Worm (Caenorhabditis elegans) whole organism, L4 larva: ENCODE measurements around the gene dhs-19.

Experiments
- F10B5.3 ChIP-seq: sonication (generic microtip); optimal IDR thresholded peaks from 2 replicates; lab custom pipeline; 2016; ENCODE audit warnings: mild to moderate bottlenecking, missing genetic modification characterization, missing compliant biosample characterization
- F49E8.2 ChIP-seq: sonication (generic microtip); optimal IDR thresholded peaks from 2 replicates; lab custom pipeline; 2016; ENCODE audit warnings: missing compliant biosample characterization, mild to moderate bottlenecking, missing genetic modification characterization, borderline replicate concordance
- Y48G9A.11 ChIP-seq: fragments of 200-800 bp; sonication (Bioruptor generic); IDR thresholded peaks from 2 replicates; pipeline ENCODE4 v1.3.6; 2022; ENCODE audit warnings: missing genetic modification reagents, missing genetic modification characterization, missing compliant biosample characterization
- Y5F2A.4 ChIP-seq: fragments of 200-800 bp; sonication (Bioruptor generic); optimal IDR thresholded peaks from 2 replicates; lab custom pipeline; 2018; ENCODE audit warnings: mild to moderate bottlenecking, missing genetic modification characterization, missing compliant biosample characterization
- aha-1 ChIP-seq: fragments of 150-350 bp; peaks from one replicate; lab custom pipeline; 2014; ENCODE audit warnings: missing biosample characterization, missing genetic modification characterization
- ceh-20 ChIP-seq: fragments of 200-800 bp; sonication (Bioruptor generic); IDR thresholded peaks from 2 replicates; pipeline ENCODE4 v1.3.6; 2022; ENCODE audit warnings: missing genetic modification reagents, missing genetic modification characterization, missing compliant biosample characterization
- ceh-32 ChIP-seq: sonication (generic microtip); optimal IDR thresholded peaks from 2 replicates; lab custom pipeline; 2016; ENCODE audit warnings: mild to moderate bottlenecking, missing genetic modification characterization, missing compliant biosample characterization; ENCODE audit not compliant: poor library complexity
- ctbp-1 ChIP-seq: fragments of 200-800 bp; sonication (Bioruptor generic); IDR thresholded peaks from 2 replicates; pipeline ENCODE4 v1.3.6; 2022; ENCODE audit warnings: missing genetic modification reagents, missing genetic modification characterization, missing compliant biosample characterization
- daf-16 ChIP-seq, 3 experiments: sonication (generic microtip); optimal IDR thresholded peaks; 2 replicates each; lab custom pipeline; 2016 to 2017; ENCODE audit warnings: missing genetic modification characterization in 3 of 3, missing genetic modification reagents in 3 of 3, mild to moderate bottlenecking in 2 of 3, missing compliant biosample characterization in 2 of 3, missing biosample characterization in 1 of 3, moderate library complexity in 1 of 3
- dmd-6 ChIP-seq: fragments of 200-800 bp; sonication (Bioruptor generic); IDR thresholded peaks from 2 replicates; pipeline ENCODE4 v1.3.6; 2022; ENCODE audit warnings: missing genetic modification reagents, missing genetic modification characterization, missing compliant biosample characterization
- dmd-8 ChIP-seq: fragments of 200-800 bp; sonication (Bioruptor generic); IDR thresholded peaks from 2 replicates; pipeline ENCODE4 v1.3.6; 2022; ENCODE audit warnings: missing genetic modification characterization, missing compliant biosample characterization
- dmd-9 ChIP-seq: fragments of 200-800 bp; sonication (Bioruptor generic); IDR thresholded peaks from 2 replicates; pipeline ENCODE4 v1.3.6; 2022; ENCODE audit warnings: missing genetic modification reagents, missing genetic modification characterization, missing compliant biosample characterization
- egl-27 ChIP-seq: sonication (generic microtip); optimal IDR thresholded peaks from 3 replicates; lab custom pipeline; 2017; ENCODE audit warnings: missing biosample characterization, missing genetic modification reagents, missing genetic modification characterization
- fkh-10 ChIP-seq: fragments of 150-350 bp; optimal IDR thresholded peaks from 2 replicates; lab custom pipeline; 2014; ENCODE audit warnings: missing biosample characterization, missing genetic modification reagents, missing genetic modification characterization
- gei-8 ChIP-seq: fragments of 200-800 bp; sonication (Bioruptor generic); optimal IDR thresholded peaks from 2 replicates; lab custom pipeline; 2018; ENCODE audit warnings: mild to moderate bottlenecking, missing genetic modification characterization, missing compliant biosample characterization
- hif-1 ChIP-seq, 2 experiments: sonication (generic microtip); optimal IDR thresholded peaks; 2 replicates each; lab custom pipeline; 2016 to 2017; ENCODE audit warnings: missing compliant biosample characterization in 2 of 2, missing genetic modification characterization in 2 of 2, missing genetic modification reagents in 2 of 2, missing genotype in 2 of 2, mild to moderate bottlenecking in 1 of 2
- hmg-1.1 ChIP-seq: fragments of 200-800 bp; sonication (Bioruptor generic); IDR thresholded peaks from 2 replicates; pipeline ENCODE4 v1.3.6; 2022; ENCODE audit warnings: missing genetic modification reagents, missing genetic modification characterization, missing compliant biosample characterization
- mdl-1 ChIP-seq, 2 experiments: fragments of 150-350 bp in 1 of 2; sonication (generic microtip) in 1 of 2; optimal IDR thresholded peaks; 2 replicates each; lab custom pipeline; 2014 to 2017; ENCODE audit warnings: missing biosample characterization in 2 of 2, missing genetic modification characterization in 2 of 2
- mdt-29 ChIP-seq: fragments of 200-800 bp; sonication (Bioruptor generic); IDR thresholded peaks from 2 replicates; pipeline ENCODE4 v1.3.6; 2022; ENCODE audit warnings: missing genetic modification reagents, missing genetic modification characterization, missing compliant biosample characterization
- mxl-2 ChIP-seq: fragments of 200-800 bp; sonication (Bioruptor generic); conservative IDR thresholded peaks from 2 replicates; pipeline ENCODE4 v1.3.6; 2022; ENCODE audit warnings: missing genetic modification reagents, missing genetic modification characterization, missing compliant biosample characterization
- nhr-42 ChIP-seq: fragments of 200-800 bp; sonication (Bioruptor generic); IDR thresholded peaks from 2 replicates; pipeline ENCODE4 v1.3.6; 2022; ENCODE audit warnings: missing genetic modification characterization, missing compliant biosample characterization
- nhr-6 ChIP-seq: fragments of 150-350 bp; optimal IDR thresholded peaks from 2 replicates; lab custom pipeline; 2014; ENCODE audit warnings: missing biosample characterization, missing genetic modification characterization
- pha-4 ChIP-seq, 2 experiments: fragments of 150-350 bp in 1 of 2; fragments of 200-800 bp in 1 of 2; sonication (Bioruptor generic) in 1 of 2; IDR thresholded peaks in 1 of 2; optimal IDR thresholded peaks in 1 of 2; 2 replicates each; pipeline versions ENCODE4 v1.3.6 to Lab custom; 2014 to 2022; ENCODE audit warnings: missing genetic modification characterization in 2 of 2, missing genetic modification reagents in 2 of 2, missing biosample characterization in 1 of 2, missing compliant biosample characterization in 1 of 2
- php-3 ChIP-seq: fragments of 200-800 bp; sonication (Bioruptor generic); IDR thresholded peaks from 2 replicates; pipeline ENCODE4 v1.3.6; 2022; ENCODE audit warnings: missing genetic modification reagents, missing genetic modification characterization, missing compliant biosample characterization
- pqm-1 ChIP-seq: sonication (generic microtip); optimal IDR thresholded peaks from 2 replicates; lab custom pipeline; 2017; ENCODE audit warnings: missing biosample characterization, missing genetic modification characterization
- saeg-2 ChIP-seq: fragments of 200-800 bp; sonication (Bioruptor generic); IDR thresholded peaks from 2 replicates; pipeline ENCODE4 v1.3.6; 2022; ENCODE audit warnings: missing genetic modification reagents, missing genetic modification characterization, missing compliant biosample characterization
- sdz-12 ChIP-seq: fragments of 200-800 bp; sonication (Bioruptor generic); optimal IDR thresholded peaks from 2 replicates; lab custom pipeline; 2018; ENCODE audit warnings: mild to moderate bottlenecking, missing genetic modification characterization, missing compliant biosample characterization
- set-16 ChIP-seq: fragments of 200-800 bp; sonication (Bioruptor generic); IDR thresholded peaks from 2 replicates; pipeline ENCODE4 v1.3.6; 2022; ENCODE audit warnings: missing genetic modification reagents, missing genetic modification characterization, missing compliant biosample characterization
- snpc-1.2 ChIP-seq: fragments of 200-800 bp; sonication (Bioruptor generic); IDR thresholded peaks from 2 replicates; pipeline ENCODE4 v1.3.6; 2022; ENCODE audit warnings: missing genetic modification reagents, missing genetic modification characterization, missing compliant biosample characterization
- spr-1 ChIP-seq: sonication (generic microtip); optimal IDR thresholded peaks from 2 replicates; lab custom pipeline; 2016; ENCODE audit warnings: mild to moderate bottlenecking, missing genetic modification characterization, missing compliant biosample characterization
- unc-62 ChIP-seq, 3 experiments: fragments of 150-350 bp in 1 of 3; sonication (generic microtip); optimal IDR thresholded peaks in 2 of 3; peaks in 1 of 3; 1 replicate in 1 of 3; 2 replicates in 2 of 3; lab custom pipeline; 2014 to 2017; ENCODE audit warnings: missing biosample characterization in 3 of 3, missing genetic modification characterization in 3 of 3, missing genetic modification reagents in 3 of 3, missing genotype in 1 of 3
- zag-1 ChIP-seq: fragments of 150-350 bp; optimal IDR thresholded peaks from 2 replicates; lab custom pipeline; 2014; ENCODE audit warnings: missing biosample characterization, missing genetic modification characterization
- ztf-7 ChIP-seq: fragments of 150-350 bp; optimal IDR thresholded peaks from 2 replicates; lab custom pipeline; 2014; ENCODE audit warnings: missing biosample characterization, missing genetic modification characterization

dhs-19 gene

DNA sequence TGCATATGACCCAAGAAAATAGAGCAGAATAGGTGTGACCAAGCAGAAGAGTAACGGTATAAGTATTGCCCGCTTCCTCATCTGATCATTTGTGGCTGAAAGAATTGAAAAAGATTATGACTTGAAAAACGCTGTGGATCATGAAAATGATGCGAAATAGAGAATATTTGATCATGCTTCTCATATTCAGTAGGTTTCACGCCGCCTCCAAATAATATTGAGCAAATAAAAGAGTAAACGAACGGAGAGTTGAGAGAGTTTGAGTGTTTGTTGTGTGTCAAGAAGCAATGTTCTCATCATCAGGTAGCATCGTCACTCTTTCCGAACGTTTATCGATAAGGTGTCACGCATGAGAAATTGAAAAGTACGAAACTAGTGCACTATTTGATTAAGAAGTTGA, 6.0 kb upstream of the dhs-19 start, which contains the start of gene htrl-1:
Gene htrl-1, minus strand, starts transcription at position 101 of the 400 bp plus-strand sequence.
- TF ChIP-seq mdl-1 (tag; optimal IDR thresholded peaks at IDR 0.05; lab: Kevin White, UChicago) (no peak), mxl-2 (GFP tag; lab: Robert Waterston, UW) (no peak), fkh-10 (GFP tag; lab: Kevin White, UChicago) (no peak), dmd-6 (GFP tag; lab: Robert Waterston, UW) (no peak), gei-8 (GFP tag; lab: Kevin White, UChicago) (no peak), unc-62 (GFP tag; optimal IDR thresholded peaks at IDR 0.05 in 1 of 2; lab: Kevin White, UChicago) (no peak), unc-62 (tag; optimal IDR thresholded peaks at IDR 0.05; lab: Kevin White, UChicago) (no peak), zag-1 (tag; lab: Kevin White, UChicago) (no peak), ceh-20 (no peak), hmg-1.1 (no peak), egl-27 (no peak), F10B5.3 (tag; lab: Kevin White, UChicago) (no peak)

DNA sequence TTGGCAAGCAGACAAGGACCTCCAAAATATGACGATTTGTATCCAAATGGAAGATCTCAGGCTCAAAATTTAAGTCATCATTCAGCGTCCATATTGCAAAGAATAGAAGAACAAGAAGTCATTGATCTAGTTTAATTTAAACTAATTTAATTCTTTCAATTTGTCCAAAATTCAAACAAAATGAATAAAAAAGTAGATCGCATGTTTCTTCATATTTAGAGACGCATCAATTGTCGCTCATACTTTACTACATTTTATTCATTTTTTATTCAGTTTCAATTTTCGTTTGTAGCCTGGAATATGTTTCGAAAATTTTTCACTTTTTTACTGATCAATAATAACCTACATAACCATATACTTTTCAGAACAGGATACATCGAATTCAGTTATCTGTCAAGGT, 2.2 kb upstream of the dhs-19 start, which contains the start of gene T11F9.21:
Gene T11F9.21, plus strand, starts transcription at position 301 of the 400 bp plus-strand sequence.
- no peak for TF ChIP-seq sdz-12 (GFP tag; lab: Kevin White, UChicago)
- no peak for TF ChIP-seq F49E8.2 (tag; lab: Kevin White, UChicago)
- no peak for TF ChIP-seq hmg-1.1
- TF ChIP-seq nhr-42 = no peak
- no peak for TF ChIP-seq dmd-9
- no peak for TF ChIP-seq spr-1 (tag; lab: Kevin White, UChicago)
- no peak for TF ChIP-seq mxl-2 (GFP tag; lab: Robert Waterston, UW)
- TF ChIP-seq Y48G9A.11 (GFP tag; lab: Robert Waterston, UW) = no peak
- no peak for TF ChIP-seq aha-1 (tag; lab: Kevin White, UChicago)
- TF ChIP-seq mdt-29 (GFP tag; lab: Robert Waterston, UW) = no peak

DNA sequence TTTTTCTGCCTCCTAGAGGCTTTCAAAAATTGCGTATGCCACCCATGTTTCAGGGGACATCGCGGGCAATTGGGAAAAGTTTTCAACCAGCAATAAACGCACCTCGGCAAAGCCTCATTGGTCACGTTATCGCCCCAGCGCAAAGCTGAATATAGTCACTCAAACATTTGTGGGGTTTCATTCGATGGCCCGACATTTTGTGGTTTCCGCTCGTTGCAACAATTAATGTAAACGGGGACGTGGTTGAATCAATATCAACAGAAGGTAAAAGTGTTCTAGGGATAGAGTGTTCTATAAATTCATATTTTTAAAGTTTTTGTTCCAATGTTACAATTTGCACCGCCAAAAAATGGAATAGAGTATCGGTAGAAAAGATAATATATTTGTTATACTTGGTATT, 2.0 kb downstream of the dhs-19 start:
- TF ChIP-seq ztf-7 (no peak), snpc-1.2 (GFP tag; lab: Robert Waterston, UW) (no peak), ctbp-1 (GFP tag; lab: Robert Waterston, UW) (no peak), pha-4 (GFP tag; IDR thresholded peaks at IDR 0.05; lab: Robert Waterston, UW) (no peak), pha-4 (tag; optimal IDR thresholded peaks at IDR 0.05; lab: Kevin White, UChicago) (no peak), nhr-6 (no peak), zag-1 (tag; lab: Kevin White, UChicago) (no peak)

DNA sequence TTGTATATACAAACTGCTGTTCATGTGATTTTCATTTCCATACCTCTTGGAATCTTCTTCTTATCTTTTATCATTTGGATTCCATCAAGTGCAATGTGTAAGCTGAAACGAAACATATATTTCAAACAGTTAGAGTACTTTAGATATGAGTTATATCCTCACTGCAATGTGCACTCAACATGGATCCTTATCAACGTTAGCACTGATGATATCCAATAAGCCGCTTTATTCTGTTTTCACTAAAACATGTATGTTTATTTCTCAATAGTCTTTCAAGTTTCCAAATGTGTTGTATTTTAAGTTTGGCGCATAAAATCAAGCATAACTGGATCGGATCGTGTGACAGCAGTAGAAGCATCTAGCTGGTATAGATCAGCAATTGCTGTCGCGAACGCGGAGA, 3.6 kb downstream of the dhs-19 start, which contains the start of gene T11F9.10:
Gene T11F9.10, plus strand, starts transcription at position 301 of the 400 bp plus-strand sequence.
- TF ChIP-seq set-16 (GFP tag; lab: Robert Waterston, UW) (no peak), pqm-1 (tag; lab: Kevin White, UChicago) (no peak), ceh-32 (tag; lab: Kevin White, UChicago) (no peak), saeg-2 (GFP tag; lab: Robert Waterston, UW) (no peak), dmd-8 (GFP tag; lab: Robert Waterston, UW) (no peak), unc-62 (GFP tag; optimal IDR thresholded peaks at IDR 0.05 in 1 of 2; lab: Kevin White, UChicago) (no peak), unc-62 (tag; optimal IDR thresholded peaks at IDR 0.05; lab: Kevin White, UChicago) (no peak), php-3 (no peak), dmd-9 (no peak), daf-16 (GFP tag; optimal IDR thresholded peaks at IDR 0.05; lab: Kevin White, UChicago) (no peak), daf-16 (tag; optimal IDR thresholded peaks at IDR 0.05; lab: Kevin White, UChicago) (no peak), Y5F2A.4 (GFP tag; lab: Kevin White, UChicago) (no peak), hif-1 (tag; optimal IDR thresholded peaks at IDR 0.05; lab: Kevin White, UChicago) (no peak)
